Fruit fly (Drosophila melanogaster) whole organism, embryonic: ENCODE measurements around the gene Acf.

ENCODE experiments used
- Blimp-1 ChIP-seq: fragments of 200-800 bp; sonication (Bioruptor generic); optimal IDR thresholded peaks from 3 replicates; lab custom pipeline; 2018; ENCODE audit warnings: missing biosample characterization, missing genetic modification characterization, mild to moderate bottlenecking, moderate library complexity, missing genetic modification reagents
- CG10209 ChIP-seq: fragments of 200-800 bp; sonication (Bioruptor generic); optimal IDR thresholded peaks from 3 replicates; lab custom pipeline; 2017; ENCODE audit warnings: missing biosample characterization, mild to moderate bottlenecking, missing genetic modification characterization, missing genetic modification reagents
- CG11560 ChIP-seq: fragments of 200-800 bp; sonication (Bioruptor generic); IDR thresholded peaks from 3 replicates; pipeline ENCODE4 v1.3.6; 2022; ENCODE audit warnings: missing biosample characterization, missing genetic modification characterization
- CG12071 ChIP-seq: fragments of 200-800 bp; sonication (Bioruptor generic); optimal IDR thresholded peaks from 3 replicates; lab custom pipeline; 2018; ENCODE audit warnings: missing biosample characterization, mild to moderate bottlenecking, missing genetic modification characterization
- CG12299 ChIP-seq: fragments of 200-800 bp; sonication (Bioruptor generic); optimal IDR thresholded peaks from 2 replicates; lab custom pipeline; 2018; ENCODE audit warnings: missing biosample characterization, mild to moderate bottlenecking, missing genetic modification characterization
- CG12744 ChIP-seq: fragments of 200-800 bp; sonication (Bioruptor generic); optimal IDR thresholded peaks from 2 replicates; lab custom pipeline; 2016; ENCODE audit warnings: missing biosample characterization, missing genetic modification characterization
- CG13287 ChIP-seq: fragments of 200-800 bp; sonication (Bioruptor generic); IDR thresholded peaks from 2 replicates; pipeline ENCODE4 v1.3.6; 2022; ENCODE audit warnings: missing biosample characterization, missing genetic modification characterization; ENCODE audit not compliant: partially characterized antibody
- CG14667 ChIP-seq: fragments of 200-800 bp; sonication (Bioruptor generic); IDR thresholded peaks from 2 replicates; pipeline ENCODE4 v1.3.6; 2022; ENCODE audit warnings: missing biosample characterization, missing genetic modification characterization
- CG1603 ChIP-seq: fragments of 200-800 bp; sonication (Bioruptor generic); optimal IDR thresholded peaks from 2 replicates; lab custom pipeline; 2019; ENCODE audit warnings: missing biosample characterization, mild to moderate bottlenecking, missing genetic modification characterization, moderate library complexity
- CG17385 ChIP-seq: fragments of 200-800 bp; sonication (Bioruptor generic); optimal IDR thresholded peaks from 3 replicates; lab custom pipeline; 2018; ENCODE audit warnings: missing biosample characterization, mild to moderate bottlenecking, missing genetic modification characterization
- CG17612 ChIP-seq: fragments of 200-800 bp; sonication (Bioruptor generic); IDR thresholded peaks from 2 replicates; pipeline ENCODE4 v1.3.6; 2022; ENCODE audit warnings: missing biosample characterization, missing genetic modification characterization
- CG2120 ChIP-seq: fragments of 200-800 bp; sonication (Bioruptor generic); optimal IDR thresholded peaks from 3 replicates; lab custom pipeline; 2016; ENCODE audit warnings: missing biosample characterization, missing genetic modification characterization
- CG2129 ChIP-seq: fragments of 200-800 bp; sonication (Bioruptor generic); IDR thresholded peaks from 2 replicates; pipeline ENCODE4 v1.3.6; 2022; ENCODE audit warnings: missing biosample characterization, missing genetic modification characterization; ENCODE audit not compliant: partially characterized antibody
- CG2875 ChIP-seq: fragments of 200-800 bp; sonication (Bioruptor generic); optimal IDR thresholded peaks from 2 replicates; lab custom pipeline; 2017; ENCODE audit warnings: missing biosample characterization, mild to moderate bottlenecking, missing genetic modification characterization, missing genetic modification reagents
- CG31224 ChIP-seq: fragments of 200-800 bp; sonication (Bioruptor generic); IDR thresholded peaks from 2 replicates; pipeline ENCODE4 v1.3.6; 2022; ENCODE audit warnings: missing biosample characterization, missing genetic modification characterization
- CG32532 ChIP-seq: fragments of 200-800 bp; sonication (Bioruptor generic); IDR thresholded peaks from 2 replicates; pipeline ENCODE4 v1.3.6; 2022; ENCODE audit warnings: missing biosample characterization, missing genetic modification characterization
- CG42726 ChIP-seq: fragments of 200-800 bp; sonication (Bioruptor generic); IDR thresholded peaks from 2 replicates; pipeline ENCODE4 v1.3.6; 2022; ENCODE audit warnings: missing biosample characterization, missing genetic modification characterization; ENCODE audit not compliant: partially characterized antibody
- CG4404 ChIP-seq: fragments of 200-800 bp; sonication (Bioruptor generic); IDR thresholded peaks from 2 replicates; pipeline ENCODE4 v1.3.6; 2022; ENCODE audit warnings: missing biosample characterization, missing genetic modification characterization
- CG4617 ChIP-seq: fragments of 200-800 bp; sonication (Bioruptor generic); optimal IDR thresholded peaks from 3 replicates; lab custom pipeline; 2016; ENCODE audit warnings: missing biosample characterization, missing genetic modification characterization, borderline replicate concordance
- CG6765 ChIP-seq: fragments of 200-800 bp; sonication (Bioruptor generic); optimal IDR thresholded peaks from 3 replicates; lab custom pipeline; 2017; ENCODE audit warnings: missing biosample characterization, mild to moderate bottlenecking, missing genetic modification characterization
- CG9215 ChIP-seq: fragments of 200-800 bp; sonication (Bioruptor generic); IDR thresholded peaks from 2 replicates; pipeline ENCODE4 v1.3.6; 2022; ENCODE audit warnings: missing biosample characterization, missing genetic modification characterization
- CG9797 ChIP-seq: fragments of 200-800 bp; sonication (Bioruptor generic); optimal IDR thresholded peaks from 3 replicates; lab custom pipeline; 2018; ENCODE audit warnings: missing biosample characterization, mild to moderate bottlenecking, missing genetic modification characterization
- CG9876 ChIP-seq: fragments of 200-800 bp; sonication (Bioruptor generic); optimal IDR thresholded peaks from 2 replicates; lab custom pipeline; 2016; ENCODE audit warnings: missing biosample characterization, missing genetic modification characterization
- Dad ChIP-seq: fragments of 200-800 bp; sonication (Bioruptor generic); optimal IDR thresholded peaks from 3 replicates; lab custom pipeline; 2016; ENCODE audit warnings: missing biosample characterization, missing genetic modification characterization
- Dbx ChIP-seq: fragments of 200-800 bp; sonication (Bioruptor generic); IDR thresholded peaks from 3 replicates; pipeline ENCODE4 v1.3.6; 2022; ENCODE audit warnings: missing biosample characterization, missing genetic modification characterization
- E2f1 ChIP-seq: fragments of 200-800 bp; sonication (Bioruptor generic); IDR thresholded peaks from 2 replicates; pipeline ENCODE4 v1.3.6; 2022; ENCODE audit warnings: missing biosample characterization, missing genetic modification characterization
- HLH4C ChIP-seq: fragments of 200-800 bp; sonication (Bioruptor generic); IDR thresholded peaks from 3 replicates; pipeline ENCODE4 v1.3.6; 2022; ENCODE audit warnings: missing biosample characterization, missing genetic modification characterization; ENCODE audit not compliant: partially characterized antibody
- Mes4 ChIP-seq: fragments of 200-800 bp; sonication (Bioruptor generic); optimal IDR thresholded peaks from 2 replicates; lab custom pipeline; 2016; ENCODE audit warnings: missing biosample characterization, missing genetic modification characterization
- NC2β ChIP-seq: fragments of 200-800 bp; sonication (Bioruptor generic); optimal IDR thresholded peaks from 2 replicates; lab custom pipeline; 2016; ENCODE audit warnings: missing biosample characterization, missing genetic modification characterization
- NK7.1 ChIP-seq: fragments of 200-800 bp; sonication (Bioruptor generic); optimal IDR thresholded peaks from 3 replicates; lab custom pipeline; 2016; ENCODE audit warnings: missing biosample characterization, missing genetic modification characterization
- Nf-YB ChIP-seq: fragments of 200-800 bp; sonication (Bioruptor generic); optimal IDR thresholded peaks from 3 replicates; lab custom pipeline; 2019; ENCODE audit warnings: missing biosample characterization, mild to moderate bottlenecking, missing genetic modification characterization, moderate library complexity
- Ptx1 ChIP-seq: fragments of 200-800 bp; sonication (Bioruptor generic); IDR thresholded peaks from 2 replicates; pipeline ENCODE4 v1.3.6; 2022; ENCODE audit warnings: missing biosample characterization, missing genetic modification characterization
- Six4 ChIP-seq: fragments of 200-800 bp; sonication (Bioruptor generic); optimal IDR thresholded peaks from 2 replicates; lab custom pipeline; 2016; ENCODE audit warnings: missing biosample characterization, missing genetic modification characterization
- Stat92E ChIP-seq, 3 experiments: fragments of >200 bp in 2 of 3; fragments of 200-800 bp in 1 of 3; sonication (Bioruptor generic) in 1 of 3; optimal IDR thresholded peaks; 2 replicates each; lab custom pipeline; 2017 to 2019; ENCODE audit warnings: missing biosample characterization in 3 of 3, missing genetic modification characterization in 3 of 3, mild to moderate bottlenecking in 1 of 3, moderate library complexity in 1 of 3
- ash1 ChIP-seq: fragments of 200-800 bp; sonication (Bioruptor generic); optimal IDR thresholded peaks from 2 replicates; lab custom pipeline; 2018; ENCODE audit warnings: missing biosample characterization, mild to moderate bottlenecking, missing genetic modification characterization
- crol ChIP-seq: fragments of 200-800 bp; sonication (Bioruptor generic); IDR thresholded peaks from 2 replicates; pipeline ENCODE4 v1.3.6; 2022; ENCODE audit warnings: missing biosample characterization, missing genetic modification characterization
- eve ChIP-seq, 2 experiments: fragments of >200 bp; optimal IDR thresholded peaks; 2 replicates each; lab custom pipeline; 2017; ENCODE audit warnings: missing biosample characterization in 2 of 2, missing genetic modification characterization in 2 of 2
- ewg ChIP-seq: fragments of 200-800 bp; sonication (Bioruptor generic); optimal IDR thresholded peaks from 3 replicates; lab custom pipeline; 2017; ENCODE audit warnings: mild to moderate bottlenecking, missing biosample characterization, missing genetic modification reagents, missing genetic modification characterization
- fd102C ChIP-seq: fragments of 200-800 bp; sonication (Bioruptor generic); optimal IDR thresholded peaks from 2 replicates; lab custom pipeline; 2018; ENCODE audit warnings: missing biosample characterization, mild to moderate bottlenecking, missing genetic modification characterization, moderate library complexity
- hth ChIP-seq: fragments of >200 bp; optimal IDR thresholded peaks from 2 replicates; lab custom pipeline; 2017; ENCODE audit warnings: inconsistent platforms
- nau ChIP-seq: fragments of 200-800 bp; sonication (Bioruptor generic); optimal IDR thresholded peaks from 3 replicates; lab custom pipeline; 2017; ENCODE audit warnings: missing biosample characterization, mild to moderate bottlenecking, missing genetic modification characterization, missing genetic modification reagents
- odd ChIP-seq: fragments of 200-800 bp; sonication (Bioruptor generic); optimal IDR thresholded peaks from 2 replicates; lab custom pipeline; 2017; ENCODE audit warnings: missing biosample characterization, mild to moderate bottlenecking, missing genetic modification characterization
- org-1 ChIP-seq: fragments of 200-800 bp; sonication (Bioruptor generic); optimal IDR thresholded peaks from 2 replicates; lab custom pipeline; 2017; ENCODE audit warnings: missing biosample characterization, missing genetic modification characterization
- prd ChIP-seq, 3 experiments: fragments of >200 bp in 2 of 3; fragments of 200-800 bp in 1 of 3; sonication (Bioruptor generic) in 1 of 3; optimal IDR thresholded peaks in 2 of 3; IDR thresholded peaks in 1 of 3; 2 replicates in 2 of 3; 3 replicates in 1 of 3; pipeline versions ENCODE4 v1.3.6 to Lab custom; 2017 to 2022; ENCODE audit warnings: missing biosample characterization in 1 of 3, missing genetic modification characterization in 1 of 3
- sd ChIP-seq: fragments of 200-800 bp; sonication (Bioruptor generic); optimal IDR thresholded peaks from 3 replicates; lab custom pipeline; 2018; ENCODE audit warnings: missing biosample characterization, mild to moderate bottlenecking, missing genetic modification characterization, moderate library complexity
- sim ChIP-seq: fragments of 200-800 bp; sonication (Bioruptor generic); IDR thresholded peaks from 2 replicates; pipeline ENCODE4 v1.3.6; 2022; ENCODE audit warnings: missing biosample characterization, missing genetic modification characterization
- tin ChIP-seq: fragments of 200-800 bp; sonication (Bioruptor generic); optimal IDR thresholded peaks from 3 replicates; lab custom pipeline; 2016; ENCODE audit warnings: missing biosample characterization, missing genetic modification characterization
- tio ChIP-seq: fragments of 200-800 bp; sonication (Bioruptor generic); optimal IDR thresholded peaks from 2 replicates; lab custom pipeline; 2017; ENCODE audit warnings: missing biosample characterization, missing genetic modification characterization, inconsistent platforms
- vnd ChIP-seq: fragments of 200-800 bp; sonication (Bioruptor generic); IDR thresholded peaks from 3 replicates; pipeline ENCODE4 v1.3.6; 2022; ENCODE audit warnings: missing biosample characterization, missing genetic modification characterization; ENCODE audit not compliant: partially characterized antibody

Acf gene

DNA sequence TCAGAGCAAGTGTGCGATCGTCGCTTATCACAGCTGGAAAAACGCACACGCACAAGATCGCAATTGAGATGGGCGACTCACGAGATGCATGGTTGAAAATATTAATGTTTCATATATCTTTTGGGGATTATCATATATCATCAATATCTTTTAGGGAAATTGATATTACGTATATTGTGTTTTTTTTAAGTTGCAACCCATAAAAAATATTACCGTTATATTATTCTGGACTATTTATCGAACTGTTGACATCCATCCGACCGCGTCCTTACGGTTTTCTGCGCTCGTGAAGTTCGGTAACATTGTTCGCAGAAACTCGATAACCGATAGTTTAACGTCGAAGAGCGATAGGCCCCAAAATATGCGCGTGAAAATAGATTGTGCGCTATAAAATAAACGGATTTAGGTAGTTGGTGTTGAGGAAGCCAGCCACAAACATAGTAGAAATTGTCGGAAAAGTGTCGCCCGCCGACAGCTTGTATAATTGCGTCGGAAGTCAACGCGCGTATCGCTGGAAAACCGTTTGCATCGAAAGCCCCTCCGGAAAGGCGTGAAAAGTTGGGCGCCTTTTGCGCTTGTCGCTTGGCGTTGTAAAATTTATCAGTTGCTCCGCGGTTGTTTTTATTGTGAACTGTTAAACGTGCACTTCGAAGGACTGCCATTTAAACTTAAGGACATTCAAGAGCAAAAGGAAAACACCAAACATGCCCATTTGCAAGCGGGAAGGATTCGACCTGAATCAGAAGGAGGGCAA lies at the start of gene Acf, which contains the start of gene Mccc1 (continued):
- TF ChIP-seq eve (GFP tag; optimal IDR thresholded peaks at IDR 0.05; lab: Kevin White, UChicago): no peak
- no peak for TF ChIP-seq Stat92E (GFP tag; optimal IDR thresholded peaks at IDR 0.05; lab: Kevin White, UChicago)
- peak; percentile 76 for TF ChIP-seq CG13287 (GFP tag; lab: Robert Waterston, UW)
- no peak for TF ChIP-seq CG6765 (GFP tag; lab: Kevin White, UChicago)
- TF ChIP-seq CG9876: no peak
- TF ChIP-seq org-1 (GFP tag; lab: Kevin White, UChicago): no peak
- no peak for TF ChIP-seq fd102C
- TF ChIP-seq sim: no peak
- no peak for TF ChIP-seq NK7.1
- TF ChIP-seq tio: no peak
- no peak for TF ChIP-seq CG31224 (GFP tag; lab: Robert Waterston, UW)
- peak; percentile 44 for TF ChIP-seq ewg (GFP tag; lab: Kevin White, UChicago)
- TF ChIP-seq CG32532: peak; percentile 51; the same call in 1 of the 2 replicates
- TF ChIP-seq crol (GFP tag; lab: Robert Waterston, UW): no peak
- peak; percentile 51 for TF ChIP-seq Ptx1 (GFP tag; lab: Robert Waterston, UW)
- TF ChIP-seq prd (optimal IDR thresholded peaks at IDR 0.05; lab: Kevin White, UChicago): no peak
- TF ChIP-seq prd (GFP tag; IDR thresholded peaks at IDR 0.05; lab: Robert Waterston, UW): peak; percentile 38; the same call in 1 of the 3 replicates
- no peak for TF ChIP-seq odd (GFP tag; lab: Kevin White, UChicago)
- TF ChIP-seq CG12744 (GFP tag; lab: Kevin White, UChicago): no peak
- no peak for TF ChIP-seq CG4404
- TF ChIP-seq HLH4C: peak; percentile 76
- no peak for TF ChIP-seq Six4 (GFP tag; lab: Kevin White, UChicago)
- no peak for TF ChIP-seq CG4617
- peak; percentile 22 for TF ChIP-seq tin (GFP tag; lab: Kevin White, UChicago)
- TF ChIP-seq vnd (GFP tag; lab: Robert Waterston, UW): peak; percentile 51
- TF ChIP-seq CG9215 (GFP tag; lab: Robert Waterston, UW): no peak
- TF ChIP-seq CG1603 (tag; lab: Kevin White, UChicago): peak; percentile 52
- peak; percentile 55 for TF ChIP-seq NC2β (GFP tag; lab: Kevin White, UChicago)
- peak; percentile 69 for TF ChIP-seq CG9797 (GFP tag; lab: Kevin White, UChicago)
- no peak for TF ChIP-seq ash1 (GFP tag; lab: Kevin White, UChicago)
- TF ChIP-seq CG12299 (tag; lab: Kevin White, UChicago): no peak
- TF ChIP-seq sd (tag; lab: Kevin White, UChicago): no peak
- no peak for TF ChIP-seq E2f1
- no peak for TF ChIP-seq Dad (GFP tag; lab: Kevin White, UChicago)
- TF ChIP-seq CG2129 (GFP tag; lab: Robert Waterston, UW): no peak; the same call in 1 of the 2 replicates
- TF ChIP-seq Blimp-1 (GFP tag; lab: Kevin White, UChicago): no peak
- TF ChIP-seq nau (GFP tag; lab: Kevin White, UChicago): no peak
- peak; percentile 2 for TF ChIP-seq Mes4 (GFP tag; lab: Kevin White, UChicago)
- TF ChIP-seq Nf-YB (GFP tag; lab: Kevin White, UChicago): no peak
- TF ChIP-seq CG10209 (GFP tag; lab: Kevin White, UChicago): no peak
- no peak for TF ChIP-seq CG14667 (GFP tag; lab: Robert Waterston, UW)
- no peak for TF ChIP-seq CG42726 (GFP tag; lab: Robert Waterston, UW)
- TF ChIP-seq CG2120 (GFP tag; lab: Kevin White, UChicago): peak; percentile 68
- TF ChIP-seq Dbx (GFP tag; lab: Robert Waterston, UW): 0 out of 3 replicates have a peak, but pooled peaks have one; percentile 16
- no peak for TF ChIP-seq CG11560
- TF ChIP-seq CG17385: no peak
- no peak for TF ChIP-seq hth
- no peak for TF ChIP-seq CG12071 (GFP tag; lab: Kevin White, UChicago)
- no peak for TF ChIP-seq CG17612 (GFP tag; lab: Robert Waterston, UW)
- TF ChIP-seq CG2875: no peak
